Worm (Caenorhabditis elegans): ENCODE measurements around the gene R05G6.3.

DNA sequence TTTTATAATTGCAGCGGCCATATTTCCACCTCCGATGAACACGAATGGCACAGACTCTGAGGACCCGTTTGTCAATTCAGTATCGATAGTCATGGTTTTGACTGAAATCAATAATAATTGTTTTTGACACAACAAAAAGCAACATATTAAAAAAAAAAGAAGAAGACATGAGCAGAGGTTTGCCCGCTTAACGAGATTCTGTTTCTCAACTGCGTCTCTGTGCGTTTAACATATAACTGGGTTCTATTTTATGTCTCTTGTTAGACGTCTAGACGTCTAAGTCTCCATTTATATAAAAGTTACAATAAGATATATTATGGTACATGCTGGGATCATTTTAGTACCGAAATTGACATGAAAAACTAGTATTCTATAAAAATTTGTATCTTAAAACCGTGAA lies 39.2 kb upstream of the R05G6.3 start, which contains the start of gene pycr-4:
- TF ChIP-seq elt-3 (tag; optimal IDR thresholded peaks at IDR 0.05) (no peak), sptf-1 (tag; optimal IDR thresholded peaks at IDR 0.05) (no peak), lsy-2 (tag; optimal IDR thresholded peaks at IDR 0.05) (no peak), tbx-8 (GFP tag; optimal IDR thresholded peaks at IDR 0.05) (no peak), elt-1 (tag; optimal IDR thresholded peaks at IDR 0.05; ENCODE audit: borderline replicate concordance, insufficient read depth) (no peak), snpc-4 (tag; optimal IDR thresholded peaks at IDR 0.05) (no peak), mab-5 (tag; optimal IDR thresholded peaks at IDR 0.05) (no peak)
